Fruit fly (Drosophila melanogaster): ENCODE results near the gene CG15211.

dm6 chrX:10789279-10789678 is 16.9 kb downstream of the CG15211 start:
- TF ChIP-seq CG17806 (tag; optimal IDR thresholded peaks at IDR 0.05), result no peak
- TF ChIP-seq CG32121 (GFP tag; IDR thresholded peaks at IDR 0.05), result no peak
- no peak for TF ChIP-seq Pif1B (GFP tag; optimal IDR thresholded peaks at IDR 0.05)
